Fruit fly (Drosophila melanogaster): ENCODE results near the gene Dcr-1.

The Dcr-1 gene

dm6 chr3R:22724149-22724973, 16.5 kb downstream of the Dcr-1 start, which contains the start of gene Irp-1A (continued):
- TF ChIP-seq grn (GFP tag; optimal IDR thresholded peaks at IDR 0.05) (no peak), CG34376 (GFP tag; optimal IDR thresholded peaks at IDR 0.05) (peak; percentile 7), CG13287 (GFP tag; IDR thresholded peaks at IDR 0.05; ENCODE audit: partially characterized antibody) (peak; percentile 89), salm (tag; optimal IDR thresholded peaks at IDR 0.05) (peak; percentile 62), nom (GFP tag; optimal IDR thresholded peaks at IDR 0.05) (peak; percentile 35), hbn (GFP tag; IDR thresholded peaks at IDR 0.05; ENCODE audit: partially characterized antibody) (peak; percentile 83), CG34422 (GFP tag; IDR thresholded peaks at IDR 0.05) (peak; percentile 86), Meics (GFP tag; optimal IDR thresholded peaks at IDR 0.05) (peak; percentile 70), repo (GFP tag; optimal IDR thresholded peaks at IDR 0.05) (no peak), Fer3 (tag; optimal IDR thresholded peaks at IDR 0.05) (peak; percentile 79), p53 (GFP tag; optimal IDR thresholded peaks at IDR 0.05) (no peak), NC2β (GFP tag; optimal IDR thresholded peaks at IDR 0.05) (no peak), CG12942 (GFP tag; optimal IDR thresholded peaks at IDR 0.05) (peak; percentile 59), CG12155 (GFP tag; optimal IDR thresholded peaks at IDR 0.05) (peak; percentile 69), HmgZ (tag; optimal IDR thresholded peaks at IDR 0.05) (peak; percentile 76), Camta (GFP tag; optimal IDR thresholded peaks at IDR 0.05) (peak; percentile 22), CG1024 (GFP tag; IDR thresholded peaks at IDR 0.05) (peak; percentile 38; the same call in 1 of the 2 replicates), Scr (GFP tag; IDR thresholded peaks at IDR 0.05; ENCODE audit: partially characterized antibody) (peak; percentile 90), hkb (optimal IDR thresholded peaks at IDR 0.05) (no peak), hkb (GFP tag; IDR thresholded peaks at IDR 0.05) (peak; percentile 77), NK7.1 (GFP tag; optimal IDR thresholded peaks at IDR 0.05) (no peak), Ravus (GFP tag; IDR thresholded peaks at IDR 0.05) (peak; percentile 2; the same call in 1 of the 2 replicates), lab (GFP tag; optimal IDR thresholded peaks at IDR 0.05) (peak; percentile 85), D (optimal IDR thresholded peaks at IDR 0.05) (no peak), D (GFP tag; optimal IDR thresholded peaks at IDR 0.05) (peak; percentile 33), CG8359 (GFP tag; optimal IDR thresholded peaks at IDR 0.05; ENCODE audit: borderline replicate concordance) (no peak), Nf-YC (tag; optimal IDR thresholded peaks at IDR 0.05) (peak; percentile 63), jigr1 (GFP tag; IDR thresholded peaks at IDR 0.05) (no peak), CG2116 (GFP tag; optimal IDR thresholded peaks at IDR 0.05) (peak; percentile 73), CG33557 (GFP tag; optimal IDR thresholded peaks at IDR 0.05) (peak; percentile 66), caup (GFP tag; optimal IDR thresholded peaks at IDR 0.05; ENCODE audit: severe bottlenecking) (peak; percentile 62), crc (GFP tag; optimal IDR thresholded peaks at IDR 0.05) (no peak), CG30403 (GFP tag; optimal IDR thresholded peaks at IDR 0.05) (peak; percentile 79), CG6765 (GFP tag; optimal IDR thresholded peaks at IDR 0.05) (peak; percentile 58), vfl (GFP tag; optimal IDR thresholded peaks at IDR 0.05) (peak; percentile 23), Dp (GFP tag; optimal IDR thresholded peaks at IDR 0.05) (peak; percentile 37), BEAF-32 (GFP tag; optimal IDR thresholded peaks at IDR 0.05) (peak; percentile 83), sug (tag; optimal IDR thresholded peaks at IDR 0.05) (peak; percentile 100), Kr (GFP tag; optimal IDR thresholded peaks at IDR 0.05) (no peak), CG7839 (tag; optimal IDR thresholded peaks at IDR 0.05) (peak; percentile 86), kah (GFP tag; optimal IDR thresholded peaks at IDR 0.05) (peak; percentile 13), CG11093 (GFP tag; IDR thresholded peaks at IDR 0.05) (no peak), HLH4C (GFP tag; IDR thresholded peaks at IDR 0.05; ENCODE audit: partially characterized antibody) (peak; percentile 77), crol (GFP tag; IDR thresholded peaks at IDR 0.05) (no peak), nmo (GFP tag; optimal IDR thresholded peaks at IDR 0.05) (peak; percentile 82), CG18476 (GFP tag; optimal IDR thresholded peaks at IDR 0.05) (peak; percentile 18), CG10209 (GFP tag; optimal IDR thresholded peaks at IDR 0.05) (peak; percentile 71), rib (GFP tag; IDR thresholded peaks at IDR 0.05) (0 out of 2 replicates have a peak, but pooled peaks have one; percentile 17)
